Fruit fly (Drosophila melanogaster): ENCODE results near the gene Abd-B.

- no peak for TF ChIP-seq psq (optimal IDR thresholded peaks at IDR 0.05)
- TF ChIP-seq EcR (GFP tag; optimal IDR thresholded peaks at IDR 0.05) = no peak
- TF ChIP-seq Dll (optimal IDR thresholded peaks at IDR 0.05) = no peak
- no peak for TF ChIP-seq usp (GFP tag; optimal IDR thresholded peaks at IDR 0.05)
Measured at dm6 chr3R:16940520-16940919, 31.5 kb downstream of the Abd-B start.
